Worm (Caenorhabditis elegans) whole organism, L4 larva: ENCODE results near the gene hdl-1.

Experiments
- F10B5.3 ChIP-seq: sonication (generic microtip); optimal IDR thresholded peaks from 2 replicates; lab custom pipeline; 2016; ENCODE audit warnings: mild to moderate bottlenecking, missing genetic modification characterization, missing compliant biosample characterization
- R02D3.7 ChIP-seq: fragments of 150-350 bp; sonication (generic microtip); optimal IDR thresholded peaks from 3 replicates; lab custom pipeline; 2014; ENCODE audit warnings: missing biosample characterization, missing genetic modification characterization
- Y48G9A.11 ChIP-seq: fragments of 200-800 bp; sonication (Bioruptor generic); IDR thresholded peaks from 2 replicates; pipeline ENCODE4 v1.3.6; 2022; ENCODE audit warnings: missing genetic modification reagents, missing genetic modification characterization, missing compliant biosample characterization
- ZK337.2 ChIP-seq: fragments of 200-800 bp; sonication (Bioruptor generic); IDR thresholded peaks from 2 replicates; pipeline ENCODE4 v1.3.6; 2022; ENCODE audit warnings: missing genetic modification reagents, missing genetic modification characterization, missing compliant biosample characterization
- ZK546.5 ChIP-seq, 2 experiments: sonication (generic microtip); optimal IDR thresholded peaks; 2 replicates each; lab custom pipeline; 2017; ENCODE audit warnings: missing biosample characterization in 2 of 2, missing genetic modification characterization in 2 of 2
- aha-1 ChIP-seq: fragments of 150-350 bp; peaks from one replicate; lab custom pipeline; 2014; ENCODE audit warnings: missing biosample characterization, missing genetic modification characterization
- attf-4 ChIP-seq: sonication (generic microtip); optimal IDR thresholded peaks from 3 replicates; lab custom pipeline; 2017; ENCODE audit warnings: missing biosample characterization, missing genetic modification characterization
- ceh-20 ChIP-seq: fragments of 200-800 bp; sonication (Bioruptor generic); IDR thresholded peaks from 2 replicates; pipeline ENCODE4 v1.3.6; 2022; ENCODE audit warnings: missing genetic modification reagents, missing genetic modification characterization, missing compliant biosample characterization
- cey-2 ChIP-seq: sonication (generic microtip); optimal IDR thresholded peaks from 3 replicates; lab custom pipeline; 2017; ENCODE audit warnings: missing genetic modification characterization, mild to moderate bottlenecking, missing compliant biosample characterization, antibody characterized with exemption, borderline replicate concordance; ENCODE audit not compliant: insufficient read depth
- ctbp-1 ChIP-seq: fragments of 200-800 bp; sonication (Bioruptor generic); IDR thresholded peaks from 2 replicates; pipeline ENCODE4 v1.3.6; 2022; ENCODE audit warnings: missing genetic modification reagents, missing genetic modification characterization, missing compliant biosample characterization
- daf-16 ChIP-seq, 3 experiments: sonication (generic microtip); optimal IDR thresholded peaks; 2 replicates each; lab custom pipeline; 2016 to 2017; ENCODE audit warnings: missing genetic modification characterization in 3 of 3, missing genetic modification reagents in 3 of 3, mild to moderate bottlenecking in 2 of 3, missing compliant biosample characterization in 2 of 3, missing biosample characterization in 1 of 3, moderate library complexity in 1 of 3
- dve-1 ChIP-seq: sonication (generic microtip); optimal IDR thresholded peaks from 2 replicates; lab custom pipeline; 2017; ENCODE audit warnings: antibody characterized with exemption, mild to moderate bottlenecking, missing genetic modification characterization, missing compliant biosample characterization; ENCODE audit not compliant: insufficient read depth
- hif-1 ChIP-seq, 2 experiments: sonication (generic microtip); optimal IDR thresholded peaks; 2 replicates each; lab custom pipeline; 2016 to 2017; ENCODE audit warnings: missing compliant biosample characterization in 2 of 2, missing genetic modification characterization in 2 of 2, missing genetic modification reagents in 2 of 2, missing genotype in 2 of 2, mild to moderate bottlenecking in 1 of 2
- hlh-11 ChIP-seq: fragments of 200-800 bp; sonication (Bioruptor generic); optimal IDR thresholded peaks from 2 replicates; lab custom pipeline; 2018; ENCODE audit warnings: mild to moderate bottlenecking, missing genetic modification characterization, missing compliant biosample characterization
- hlh-30 ChIP-seq: sonication (generic microtip); optimal IDR thresholded peaks from 2 replicates; lab custom pipeline; 2017; ENCODE audit warnings: antibody characterized with exemption, mild to moderate bottlenecking, missing genetic modification characterization, missing compliant biosample characterization; ENCODE audit not compliant: insufficient read depth
- jun-1 ChIP-seq: fragments of 150-350 bp; optimal IDR thresholded peaks from 2 replicates; lab custom pipeline; 2014; ENCODE audit warnings: missing biosample characterization, missing genetic modification reagents, missing genetic modification characterization
- lin-13 ChIP-seq: fragments of 150-350 bp; optimal IDR thresholded peaks from 2 replicates; lab custom pipeline; 2014; ENCODE audit warnings: missing biosample characterization, missing genetic modification reagents, missing genetic modification characterization
- lin-38 ChIP-seq: fragments of 200-800 bp; sonication (Bioruptor generic); IDR thresholded peaks from 2 replicates; pipeline ENCODE4 v1.3.6; 2022; ENCODE audit warnings: missing genetic modification reagents, missing genetic modification characterization, missing compliant biosample characterization
- lin-39 ChIP-seq: fragments of 150-350 bp; optimal IDR thresholded peaks from 2 replicates; lab custom pipeline; 2014; ENCODE audit warnings: missing biosample characterization, missing genetic modification reagents, missing genetic modification characterization
- lsy-2 ChIP-seq, 2 experiments: fragments of 150-350 bp in 1 of 2; sonication (generic microtip) in 1 of 2; optimal IDR thresholded peaks; 2 replicates each; lab custom pipeline; 2014 to 2017; ENCODE audit warnings: missing biosample characterization in 2 of 2, missing genetic modification characterization in 2 of 2
- madf-9 ChIP-seq: fragments of 200-800 bp; sonication (Bioruptor generic); conservative IDR thresholded peaks from 2 replicates; pipeline ENCODE4 v1.3.6; 2022; ENCODE audit warnings: missing genetic modification reagents, missing genetic modification characterization, missing compliant biosample characterization
- nhr-11 ChIP-seq: fragments of 150-350 bp; optimal IDR thresholded peaks from 2 replicates; lab custom pipeline; 2014; ENCODE audit warnings: missing biosample characterization, missing genetic modification characterization
- nhr-25 ChIP-seq: sonication (generic microtip); optimal IDR thresholded peaks from 2 replicates; lab custom pipeline; 2017; ENCODE audit warnings: missing genetic modification characterization, mild to moderate bottlenecking, missing compliant biosample characterization, antibody characterized with exemption, moderate library complexity, borderline replicate concordance; ENCODE audit not compliant: insufficient read depth
- nhr-41 ChIP-seq: fragments of 200-800 bp; sonication (Bioruptor generic); IDR thresholded peaks from 2 replicates; pipeline ENCODE4 v1.3.6; 2022; ENCODE audit warnings: missing genetic modification reagents, missing genetic modification characterization, missing compliant biosample characterization
- nhr-42 ChIP-seq: fragments of 200-800 bp; sonication (Bioruptor generic); IDR thresholded peaks from 2 replicates; pipeline ENCODE4 v1.3.6; 2022; ENCODE audit warnings: missing genetic modification characterization, missing compliant biosample characterization
- nhr-48 ChIP-seq: sonication (generic microtip); optimal IDR thresholded peaks from 2 replicates; lab custom pipeline; 2016; ENCODE audit warnings: mild to moderate bottlenecking, missing genetic modification characterization, missing compliant biosample characterization
- nhr-6 ChIP-seq: fragments of 150-350 bp; optimal IDR thresholded peaks from 2 replicates; lab custom pipeline; 2014; ENCODE audit warnings: missing biosample characterization, missing genetic modification characterization
- pha-4 ChIP-seq, 2 experiments: fragments of 150-350 bp in 1 of 2; fragments of 200-800 bp in 1 of 2; sonication (Bioruptor generic) in 1 of 2; IDR thresholded peaks in 1 of 2; optimal IDR thresholded peaks in 1 of 2; 2 replicates each; pipeline versions ENCODE4 v1.3.6 to Lab custom; 2014 to 2022; ENCODE audit warnings: missing genetic modification characterization in 2 of 2, missing genetic modification reagents in 2 of 2, missing biosample characterization in 1 of 2, missing compliant biosample characterization in 1 of 2
- php-3 ChIP-seq: fragments of 200-800 bp; sonication (Bioruptor generic); IDR thresholded peaks from 2 replicates; pipeline ENCODE4 v1.3.6; 2022; ENCODE audit warnings: missing genetic modification reagents, missing genetic modification characterization, missing compliant biosample characterization
- pqm-1 ChIP-seq: sonication (generic microtip); optimal IDR thresholded peaks from 2 replicates; lab custom pipeline; 2017; ENCODE audit warnings: missing biosample characterization, missing genetic modification characterization
- rbr-2 ChIP-seq: sonication (generic microtip); optimal IDR thresholded peaks from 2 replicates; lab custom pipeline; 2016; ENCODE audit warnings: missing genotype, missing genetic modification characterization, missing compliant biosample characterization
- set-16 ChIP-seq: fragments of 200-800 bp; sonication (Bioruptor generic); IDR thresholded peaks from 2 replicates; pipeline ENCODE4 v1.3.6; 2022; ENCODE audit warnings: missing genetic modification reagents, missing genetic modification characterization, missing compliant biosample characterization
- tag-97 ChIP-seq: fragments of 200-800 bp; sonication (Bioruptor generic); IDR thresholded peaks from 2 replicates; pipeline ENCODE4 v1.3.6; 2022; ENCODE audit warnings: missing genetic modification characterization, missing compliant biosample characterization
- unc-62 ChIP-seq, 3 experiments: fragments of 150-350 bp in 1 of 3; sonication (generic microtip); optimal IDR thresholded peaks in 2 of 3; peaks in 1 of 3; 1 replicate in 1 of 3; 2 replicates in 2 of 3; lab custom pipeline; 2014 to 2017; ENCODE audit warnings: missing biosample characterization in 3 of 3, missing genetic modification characterization in 3 of 3, missing genetic modification reagents in 3 of 3, missing genotype in 1 of 3
- zag-1 ChIP-seq: fragments of 150-350 bp; optimal IDR thresholded peaks from 2 replicates; lab custom pipeline; 2014; ENCODE audit warnings: missing biosample characterization, missing genetic modification characterization
- zfp-2 ChIP-seq: sonication (generic microtip); optimal IDR thresholded peaks from 2 replicates; lab custom pipeline; 2016; ENCODE audit warnings: mild to moderate bottlenecking, missing genetic modification characterization, missing compliant biosample characterization
- zfp-3 ChIP-seq: fragments of 200-800 bp; sonication (Bioruptor generic); conservative IDR thresholded peaks from 2 replicates; pipeline ENCODE4 v1.3.6; 2022; ENCODE audit warnings: missing genetic modification reagents, missing genetic modification characterization, missing compliant biosample characterization
- zip-11 ChIP-seq: fragments of 200-800 bp; sonication (Bioruptor generic); IDR thresholded peaks from 2 replicates; pipeline ENCODE4 v1.3.6; 2022; ENCODE audit warnings: missing genetic modification characterization, missing compliant biosample characterization
- zip-2 ChIP-seq: fragments of 150-350 bp; optimal IDR thresholded peaks from 2 replicates; lab custom pipeline; 2014; ENCODE audit warnings: missing biosample characterization, missing genetic modification characterization

The hdl-1 gene

ce11 chrIV:11949717-11950116 lies at the start of gene hdl-1:
TSS of gene hdl-1 (minus strand) at chrIV:11949817.
- TF ChIP-seq zfp-2 (tag; lab: Kevin White, UChicago) = no peak

ce11 chrIV:11986407-11986806 lies 36.8 kb upstream of the hdl-1 start:
- TF ChIP-seq nhr-6 (tag; lab: Kevin White, UChicago) (no peak), pqm-1 (tag; lab: Kevin White, UChicago) (no peak), R02D3.7 (tag; lab: Kevin White, UChicago) (no peak), Y48G9A.11 (no peak), unc-62 (GFP tag; optimal IDR thresholded peaks at IDR 0.05 in 1 of 2; lab: Kevin White, UChicago) (peak in 1 of 2 experiments; percentile 84), unc-62 (tag; optimal IDR thresholded peaks at IDR 0.05; lab: Kevin White, UChicago) (no peak), php-3 (GFP tag; lab: Robert Waterston, UW) (0 out of 2 replicates have a peak, but pooled peaks have one; percentile 14), set-16 (GFP tag; lab: Robert Waterston, UW) (no peak), ZK546.5 (tag; optimal IDR thresholded peaks at IDR 0.05; lab: Kevin White, UChicago) (no peak), aha-1 (peak; percentile 68), zfp-3 (GFP tag; lab: Robert Waterston, UW) (no peak), pha-4 (GFP tag; IDR thresholded peaks at IDR 0.05; lab: Robert Waterston, UW) (no peak), pha-4 (tag; optimal IDR thresholded peaks at IDR 0.05; lab: Kevin White, UChicago) (no peak), attf-4 (tag; lab: Kevin White, UChicago) (no peak), rbr-2 (tag; lab: Kevin White, UChicago) (no peak), hlh-11 (tag; lab: Kevin White, UChicago) (no peak)

- no peak for TF ChIP-seq lin-13 (GFP tag; lab: Kevin White, UChicago)
- no peak for TF ChIP-seq zag-1 (tag; lab: Kevin White, UChicago)
Observed at ce11 chrIV:11970171-11970570, 20.6 kb upstream of the hdl-1 start, which contains the start of gene ZK829.9. TSS of gene ZK829.9 (plus strand) at chrIV:11970534.

ce11 chrIV:11965327-11965726 lies 15.7 kb upstream of the hdl-1 start, which contains the start of gene srj-1:
TSS of gene srj-1 (minus strand) at chrIV:11965427.
- TF ChIP-seq zag-1 (tag; lab: Kevin White, UChicago) = no peak
- TF ChIP-seq nhr-25 (tag; lab: Kevin White, UChicago) = no peak
- TF ChIP-seq nhr-11 (tag; lab: Kevin White, UChicago) = peak; percentile 55
- peak in 1 of 2 experiments; percentile 33 for TF ChIP-seq unc-62 (GFP tag; optimal IDR thresholded peaks at IDR 0.05 in 1 of 2; lab: Kevin White, UChicago)
- no peak for TF ChIP-seq unc-62 (tag; optimal IDR thresholded peaks at IDR 0.05; lab: Kevin White, UChicago)

ce11 chrIV:11961485-11962255 lies 12.1 kb upstream of the hdl-1 start, which contains the start of gene ZK829.7:
TSS of gene ZK829.7 (minus strand) at chrIV:11961535.
- TF ChIP-seq lin-39 (tag; lab: Kevin White, UChicago) (no peak), zip-2 (tag; lab: Kevin White, UChicago) (no peak), lin-38 (GFP tag; lab: Robert Waterston, UW) (no peak; the same call in 1 of the 2 replicates), nhr-48 (peak; percentile 53), ceh-20 (GFP tag; lab: Robert Waterston, UW) (no peak), jun-1 (peak; percentile 44), daf-16 (GFP tag; optimal IDR thresholded peaks at IDR 0.05; lab: Kevin White, UChicago) (peak in 1 of 2 experiments; percentile 62), daf-16 (tag; optimal IDR thresholded peaks at IDR 0.05; lab: Kevin White, UChicago) (no peak), zip-11 (GFP tag; lab: Robert Waterston, UW) (no peak), R02D3.7 (tag; lab: Kevin White, UChicago) (no peak), hlh-30 (peak; percentile 55), madf-9 (GFP tag; lab: Robert Waterston, UW) (no peak), ctbp-1 (GFP tag; lab: Robert Waterston, UW) (no peak), F10B5.3 (peak; percentile 12), nhr-42 (no peak), ZK337.2 (no peak), tag-97 (GFP tag; lab: Robert Waterston, UW) (no peak), hif-1 (tag; optimal IDR thresholded peaks at IDR 0.05; lab: Kevin White, UChicago) (peak; percentile 3 to 80), lsy-2 (tag; optimal IDR thresholded peaks at IDR 0.05; lab: Kevin White, UChicago) (peak in 1 of 2 experiments; percentile 86), cey-2 (tag; lab: Kevin White, UChicago) (no peak), dve-1 (peak; percentile 49), nhr-41 (GFP tag; lab: Robert Waterston, UW) (no peak)
